Worm (Caenorhabditis elegans) whole organism, dauer: ENCODE data around the gene fbxb-11.

Source experiments
- unc-62 ChIP-seq: sonication (generic microtip); optimal IDR thresholded peaks from 2 replicates; lab custom pipeline; 2017; ENCODE audit warnings: missing biosample characterization, missing genetic modification reagents, missing genetic modification characterization

Gene fbxb-11

DNA sequence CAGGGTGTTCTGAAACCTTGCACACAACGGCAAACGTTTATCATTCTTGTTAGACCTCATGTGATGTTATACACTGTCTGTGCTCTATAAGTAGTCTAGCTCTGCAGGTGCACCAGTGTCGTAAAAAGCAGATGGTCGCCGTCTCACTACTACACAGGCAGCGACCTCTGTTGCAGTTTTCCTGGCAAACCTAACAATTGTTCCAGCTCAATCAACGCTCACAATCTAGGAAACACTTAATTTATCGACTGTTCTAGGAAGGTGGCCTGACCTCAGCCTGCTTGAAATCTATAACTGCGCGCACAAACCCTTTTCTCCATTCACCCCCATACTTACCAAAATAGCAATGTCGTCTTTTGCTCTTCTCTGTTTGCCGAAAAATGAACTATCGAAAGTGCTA lies at the start of gene fbxb-11:
fbxb-11 (plus strand) TSS at position 301 of the 400 bp plus-strand sequence.
- TF ChIP-seq unc-62 (GFP tag; lab: Kevin White, UChicago), result no peak

DNA sequence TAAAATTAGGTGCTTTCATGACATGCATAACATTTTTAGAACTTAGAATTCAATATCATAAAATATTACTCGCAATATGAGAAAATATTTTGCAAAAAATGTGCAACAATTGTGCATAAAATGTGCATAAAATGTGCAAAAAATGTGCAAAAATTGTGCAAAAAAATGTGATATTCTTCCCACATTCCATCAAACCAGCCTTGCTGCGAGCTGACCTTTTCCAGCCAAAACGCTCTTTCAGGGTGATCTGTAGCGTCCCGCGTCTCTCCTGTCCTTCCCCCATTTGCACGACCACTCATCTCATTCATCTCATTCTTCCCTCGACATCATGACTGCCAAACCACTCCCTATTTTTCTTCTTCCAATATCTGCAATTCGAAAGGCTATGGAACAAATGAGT lies 48.3 kb upstream of the fbxb-11 start, which contains the start of gene fbxb-17:
fbxb-17 (plus strand) TSS at position 301 of the 400 bp plus-strand sequence.
- no peak for TF ChIP-seq unc-62 (GFP tag; lab: Kevin White, UChicago)

- no peak for TF ChIP-seq unc-62 (GFP tag; lab: Kevin White, UChicago)
Measured at ce11 chrII:1679081-1679480, 45.3 kb upstream of the fbxb-11 start, which contains the start of gene irld-36. Gene irld-36, plus strand, starts transcription at chrII:1679381.

DNA sequence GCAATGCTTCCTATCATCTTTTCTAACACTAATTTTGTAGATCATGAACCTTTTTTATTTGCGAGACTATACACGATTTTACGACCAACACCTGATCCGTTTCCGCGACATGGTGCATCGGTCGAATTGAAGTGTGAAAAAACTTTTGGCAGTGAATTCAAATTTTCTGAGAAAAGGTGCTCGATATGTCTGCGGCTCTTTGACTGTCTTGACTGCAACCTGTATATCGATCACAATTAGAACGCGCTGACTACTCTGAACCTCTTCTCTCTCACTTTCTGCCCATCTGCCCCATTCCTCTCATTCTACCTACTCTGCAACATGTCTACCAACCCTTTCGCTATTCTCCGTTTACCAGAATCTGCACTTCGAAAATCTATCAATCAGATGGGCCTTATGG lies 42.2 kb upstream of the fbxb-11 start, which contains the start of gene fbxb-26:
fbxb-26 (plus strand) TSS at position 301 of the 400 bp plus-strand sequence.
- TF ChIP-seq unc-62 (GFP tag; lab: Kevin White, UChicago), result no peak

ce11 chrII:1683742-1684141 lies 40.7 kb upstream of the fbxb-11 start, which contains the start of gene fbxb-25:
Gene fbxb-25, plus strand, starts transcription at chrII:1684042.
- TF ChIP-seq unc-62 (GFP tag; lab: Kevin White, UChicago), result no peak

DNA sequence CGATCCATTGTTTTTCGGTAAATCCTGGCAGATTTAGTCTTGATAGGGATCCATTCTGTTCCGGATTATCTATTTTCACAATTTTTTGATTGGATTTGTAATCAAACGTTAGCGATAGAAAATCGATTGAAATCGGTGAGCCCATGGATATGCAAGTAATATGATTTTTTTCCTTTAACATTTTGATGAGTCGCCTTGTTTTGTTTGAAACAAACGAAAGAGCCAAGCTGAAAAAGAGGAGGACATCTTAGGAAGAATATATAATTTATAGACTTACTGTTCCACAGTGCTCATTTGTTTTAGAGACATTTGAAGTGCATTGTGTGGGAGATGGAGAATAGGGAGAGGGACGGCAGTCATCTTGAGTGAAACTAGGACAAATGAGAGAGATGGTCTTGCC lies 35.6 kb upstream of the fbxb-11 start, which contains the start of the genes fbxb-18 and fbxb-19:
fbxb-18 (minus strand) TSS at position 101 of the 400 bp plus-strand sequence.
fbxb-19 (minus strand) TSS at position 369 of the 400 bp plus-strand sequence.
- no peak for TF ChIP-seq unc-62 (GFP tag; lab: Kevin White, UChicago)

ce11 chrII:1691011-1691410 lies 33.4 kb upstream of the fbxb-11 start, which contains the start of gene fbxc-22:
Gene fbxc-22, minus strand, starts transcription at chrII:1691111.
- no peak for TF ChIP-seq unc-62 (GFP tag; lab: Kevin White, UChicago)

DNA sequence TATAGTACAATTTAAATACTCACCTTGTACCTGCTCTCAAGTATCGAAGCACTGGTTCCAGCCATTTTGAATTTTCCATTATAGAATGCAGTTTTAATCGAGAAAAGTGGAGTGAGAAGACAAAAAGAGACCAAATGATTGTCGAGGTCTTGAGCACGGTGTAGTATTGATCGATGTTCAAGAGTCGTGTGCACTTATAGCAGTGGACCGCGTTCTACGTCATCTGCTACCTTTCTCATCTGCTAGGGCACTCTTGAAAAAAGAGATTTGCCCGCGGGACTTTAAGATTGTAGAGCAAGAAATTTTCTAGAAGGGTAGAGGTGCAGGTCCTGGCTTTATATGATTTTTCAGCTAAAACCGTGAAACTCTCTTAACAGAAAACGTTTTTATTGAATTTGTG lies 31.6 kb upstream of the fbxb-11 start, which contains the start of gene fbxc-21:
fbxc-21 (minus strand) TSS at position 101 of the 400 bp plus-strand sequence.
- TF ChIP-seq unc-62 (GFP tag; lab: Kevin White, UChicago), result no peak

DNA sequence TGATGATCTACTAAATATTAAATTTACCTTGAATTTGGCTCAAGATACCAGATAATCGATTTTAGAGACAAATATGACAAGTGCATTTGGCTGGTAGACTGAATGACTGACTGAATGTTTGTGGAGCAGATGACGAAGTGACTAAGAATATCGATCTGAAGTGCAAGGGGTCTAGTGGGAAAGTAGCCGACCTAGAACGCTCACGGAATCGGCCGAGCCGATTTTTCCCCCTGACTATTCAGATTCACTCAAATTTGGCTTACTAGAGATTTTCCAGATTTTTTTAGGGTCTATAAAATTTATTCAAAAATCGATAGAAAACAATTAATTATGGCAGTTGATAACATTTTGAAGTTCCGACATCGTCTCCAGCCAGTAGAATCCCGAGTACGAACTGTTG lies 29.9 kb upstream of the fbxb-11 start, which contains the start of gene fbxc-26:
fbxc-26 (minus strand) TSS at position 101 of the 400 bp plus-strand sequence.
- no peak for TF ChIP-seq unc-62 (GFP tag; lab: Kevin White, UChicago)

ce11 chrII:1695861-1696260 lies 28.6 kb upstream of the fbxb-11 start, which contains the start of gene F58E1.13:
Gene F58E1.13, minus strand, starts transcription at chrII:1695872.
- TF ChIP-seq unc-62 (GFP tag; lab: Kevin White, UChicago), result no peak

ce11 chrII:1703363-1703762 lies 21.1 kb upstream of the fbxb-11 start, which contains the start of gene fbxb-47:
Gene fbxb-47, minus strand, starts transcription at chrII:1703463.
- no peak for TF ChIP-seq unc-62 (GFP tag; lab: Kevin White, UChicago)

DNA sequence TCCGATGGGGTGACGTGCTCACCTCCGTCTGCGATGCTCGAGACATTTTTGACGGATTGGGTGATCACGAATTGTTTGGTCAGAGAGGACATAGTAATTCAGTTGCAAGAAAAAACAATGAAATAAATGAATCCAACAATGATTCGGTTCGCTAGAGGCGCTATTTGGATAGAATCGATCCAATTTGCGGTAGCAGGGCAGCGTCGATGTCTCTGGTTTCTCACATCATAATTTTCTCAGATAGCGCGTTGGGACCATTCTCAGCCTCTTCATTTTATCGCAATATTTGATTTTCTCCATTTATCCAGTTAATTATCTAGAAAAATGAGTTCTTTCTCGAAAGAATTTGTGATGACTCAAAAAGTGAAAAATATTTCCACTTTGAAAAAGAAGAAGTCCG lies 18.0 kb upstream of the fbxb-11 start, which contains the start of gene sdz-18:
sdz-18 (minus strand) TSS at position 101 of the 400 bp plus-strand sequence.
- TF ChIP-seq unc-62 (GFP tag; lab: Kevin White, UChicago), result no peak

ce11 chrII:1709959-1710358 lies 14.5 kb upstream of the fbxb-11 start, which contains the start of gene fbxa-184:
Gene fbxa-184, plus strand, starts transcription at chrII:1710259.
- no peak for TF ChIP-seq unc-62 (GFP tag; lab: Kevin White, UChicago)

DNA sequence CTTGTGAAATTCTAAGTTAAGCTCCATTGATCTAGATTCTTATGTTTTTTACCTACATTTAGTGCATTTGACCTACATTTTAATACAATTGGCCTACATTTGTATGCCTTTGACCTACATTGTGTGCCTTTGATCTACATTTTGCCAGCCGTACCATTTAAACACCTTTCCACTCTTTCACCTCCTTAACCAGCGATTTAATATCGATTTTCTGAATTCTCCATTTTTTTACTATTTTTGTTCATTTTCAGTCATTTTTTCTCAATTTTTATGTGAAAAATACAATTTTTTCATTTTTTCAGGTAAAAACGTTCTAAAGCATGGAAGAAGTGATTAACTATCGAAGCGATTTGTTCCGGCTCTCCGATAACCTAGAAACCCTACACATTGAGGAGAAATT lies 11.5 kb upstream of the fbxb-11 start, which contains the start of gene btb-7:
btb-7 (plus strand) TSS at position 301 of the 400 bp plus-strand sequence.
- no peak for TF ChIP-seq unc-62 (GFP tag; lab: Kevin White, UChicago)

DNA sequence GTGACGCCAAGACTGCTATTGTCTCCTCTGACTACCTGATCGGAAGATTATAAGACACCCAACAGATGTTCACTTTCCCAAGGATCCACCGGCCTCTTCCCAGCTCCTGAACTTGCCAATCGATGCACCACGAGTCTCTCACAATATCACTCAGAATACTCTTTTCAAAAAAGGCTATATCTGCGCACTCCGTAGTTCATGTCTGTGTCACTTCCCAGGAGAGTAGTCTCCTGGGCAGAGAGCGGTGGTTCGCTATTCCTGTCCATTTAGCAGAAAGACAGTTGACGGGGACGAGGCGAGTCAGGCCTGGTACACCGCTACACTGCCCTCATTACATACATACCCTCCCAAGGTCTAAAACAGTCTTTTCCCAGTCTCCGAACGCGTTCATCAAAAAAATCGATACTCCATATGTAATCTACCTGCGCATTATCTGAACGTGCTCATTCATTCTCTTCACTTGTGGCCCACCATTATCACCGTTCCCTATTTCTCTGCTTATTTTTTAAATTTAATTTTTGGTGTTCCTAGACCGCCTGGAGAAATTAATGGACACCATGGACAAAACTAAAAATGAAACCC lies 9.6 kb upstream of the fbxb-11 start, which contains the start of gene btb-6:
btb-6 (plus strand) TSS at position 532 of the 582 bp plus-strand sequence.
- no peak for TF ChIP-seq unc-62 (GFP tag; lab: Kevin White, UChicago)

DNA sequence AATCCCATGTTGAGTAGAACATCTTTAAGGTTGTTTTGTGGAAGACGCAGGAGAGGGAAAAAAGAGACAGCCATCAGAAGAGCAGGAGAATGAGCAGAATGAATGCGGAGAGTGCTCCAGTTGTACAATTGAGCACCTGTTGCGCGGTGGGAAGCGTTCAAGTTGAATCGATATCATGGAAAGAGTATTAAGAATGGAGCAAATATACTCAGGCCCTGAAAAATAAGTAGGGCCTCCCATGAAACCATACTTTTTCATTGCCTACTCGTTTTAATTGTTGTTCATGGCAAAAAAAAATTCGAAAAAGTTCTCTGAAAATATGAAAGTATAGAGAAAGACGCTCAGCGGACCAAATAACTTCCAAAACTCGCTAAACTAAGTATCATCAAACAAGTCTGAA lies 5.3 kb upstream of the fbxb-11 start, which contains the start of gene fbxb-48:
fbxb-48 (minus strand) TSS at position 101 of the 400 bp plus-strand sequence.
- no peak for TF ChIP-seq unc-62 (GFP tag; lab: Kevin White, UChicago)
